Worm (Caenorhabditis elegans) whole organism, midembryonic: ENCODE data around the gene C05E11.7.

ENCODE experiments used
- T22C8.4 ChIP-seq: fragments of 200-800 bp; sonication (Bioruptor generic); IDR thresholded peaks from 2 replicates; pipeline ENCODE4 v1.3.6; 2022; ENCODE audit warnings: missing genetic modification characterization, missing compliant biosample characterization
- cog-1 ChIP-seq: sonication (generic microtip); optimal IDR thresholded peaks from 2 replicates; lab custom pipeline; 2016; ENCODE audit warnings: missing genetic modification characterization, missing compliant biosample characterization
- flt-1 ChIP-seq: fragments of 200-800 bp; sonication (Bioruptor generic); IDR thresholded peaks from 2 replicates; pipeline ENCODE4 v1.3.6; 2022; ENCODE audit warnings: missing genetic modification characterization, missing compliant biosample characterization
- klf-2 ChIP-seq: fragments of 200-800 bp; sonication (Bioruptor generic); conservative IDR thresholded peaks from 2 replicates; pipeline ENCODE4 v1.3.6; 2022; ENCODE audit warnings: missing genetic modification reagents, missing genetic modification characterization, missing compliant biosample characterization
- med-1 ChIP-seq: sonication (generic microtip); optimal IDR thresholded peaks from 2 replicates; lab custom pipeline; 2017; ENCODE audit warnings: missing genetic modification characterization, mild to moderate bottlenecking, missing compliant biosample characterization, antibody characterized with exemption, missing genetic modification reagents; ENCODE audit not compliant: insufficient read depth
- ref-1 ChIP-seq: fragments of 200-800 bp; sonication (Bioruptor generic); conservative IDR thresholded peaks from 2 replicates; pipeline ENCODE4 v1.3.6; 2022; ENCODE audit warnings: missing genetic modification reagents, missing genetic modification characterization, missing compliant biosample characterization
- tab-1 ChIP-seq: fragments of 200-800 bp; sonication (Bioruptor generic); IDR thresholded peaks from 2 replicates; pipeline ENCODE4 v1.3.6; 2022; ENCODE audit warnings: missing genetic modification characterization, missing compliant biosample characterization
- ztf-23 ChIP-seq: fragments of 200-800 bp; sonication (Bioruptor generic); IDR thresholded peaks from 2 replicates; pipeline ENCODE4 v1.3.6; 2022; ENCODE audit warnings: missing genetic modification reagents, missing genetic modification characterization, missing compliant biosample characterization
- ztf-29 ChIP-seq: fragments of 200-800 bp; sonication (Bioruptor generic); IDR thresholded peaks from 2 replicates; pipeline ENCODE4 v1.3.6; 2022; ENCODE audit warnings: missing genetic modification reagents, missing genetic modification characterization, missing compliant biosample characterization

The C05E11.7 gene

DNA sequence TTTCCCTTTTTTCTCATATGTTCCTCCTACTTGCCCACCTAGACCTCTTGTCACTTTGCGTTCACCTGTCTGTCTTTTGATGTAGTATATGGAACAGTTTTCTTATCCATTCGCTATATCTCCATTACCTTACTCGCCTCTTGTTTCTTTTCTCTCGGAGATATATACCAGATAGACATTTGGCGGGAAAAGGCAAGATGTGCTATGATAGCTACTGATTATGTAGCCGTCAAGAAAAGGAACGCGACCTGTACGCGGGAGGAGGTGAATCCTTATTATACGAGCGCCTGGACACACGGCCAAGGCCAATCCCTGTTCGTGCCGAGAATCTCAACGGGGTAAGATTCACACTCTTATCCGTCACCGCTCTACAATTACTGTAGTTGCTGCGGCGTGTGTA is 32.4 kb downstream of the C05E11.7 start:
- TF ChIP-seq klf-2 (GFP tag; lab: Robert Waterston, UW) (no peak), med-1 (no peak), tab-1 (GFP tag; lab: Robert Waterston, UW) (no peak), ref-1 (no peak), cog-1 (tag; lab: Kevin White, UChicago) (no peak), ztf-29 (GFP tag; lab: Robert Waterston, UW) (no peak), ztf-23 (no peak), flt-1 (no peak), T22C8.4 (GFP tag; lab: Robert Waterston, UW) (no peak)

DNA sequence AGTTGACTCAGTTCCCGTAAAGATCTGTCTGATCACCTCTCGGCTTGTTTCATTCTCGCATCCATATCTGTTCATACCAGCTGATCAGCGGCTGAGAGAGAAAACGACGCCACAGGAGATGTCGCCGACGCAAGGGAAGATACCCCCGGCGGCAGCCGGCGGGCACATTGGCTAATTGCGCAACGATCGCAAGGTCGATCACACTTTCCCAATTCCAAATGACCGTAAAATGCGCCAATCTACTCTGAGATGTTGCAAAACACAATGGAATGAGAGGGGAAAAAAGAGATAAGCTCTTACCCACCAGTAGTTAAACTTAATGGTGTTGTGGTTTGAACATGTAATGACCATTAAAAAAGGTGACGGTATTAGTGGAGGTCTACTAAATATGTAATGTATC is 34.5 kb downstream of the C05E11.7 start:
- no peak for TF ChIP-seq T22C8.4 (GFP tag; lab: Robert Waterston, UW)
- TF ChIP-seq ztf-23: no peak
- TF ChIP-seq klf-2 (GFP tag; lab: Robert Waterston, UW): no peak
- TF ChIP-seq ztf-29 (GFP tag; lab: Robert Waterston, UW): no peak
- no peak for TF ChIP-seq cog-1 (tag; lab: Kevin White, UChicago)
- TF ChIP-seq med-1: no peak
- TF ChIP-seq tab-1 (GFP tag; lab: Robert Waterston, UW): no peak
- no peak for TF ChIP-seq ref-1
- no peak for TF ChIP-seq flt-1

DNA sequence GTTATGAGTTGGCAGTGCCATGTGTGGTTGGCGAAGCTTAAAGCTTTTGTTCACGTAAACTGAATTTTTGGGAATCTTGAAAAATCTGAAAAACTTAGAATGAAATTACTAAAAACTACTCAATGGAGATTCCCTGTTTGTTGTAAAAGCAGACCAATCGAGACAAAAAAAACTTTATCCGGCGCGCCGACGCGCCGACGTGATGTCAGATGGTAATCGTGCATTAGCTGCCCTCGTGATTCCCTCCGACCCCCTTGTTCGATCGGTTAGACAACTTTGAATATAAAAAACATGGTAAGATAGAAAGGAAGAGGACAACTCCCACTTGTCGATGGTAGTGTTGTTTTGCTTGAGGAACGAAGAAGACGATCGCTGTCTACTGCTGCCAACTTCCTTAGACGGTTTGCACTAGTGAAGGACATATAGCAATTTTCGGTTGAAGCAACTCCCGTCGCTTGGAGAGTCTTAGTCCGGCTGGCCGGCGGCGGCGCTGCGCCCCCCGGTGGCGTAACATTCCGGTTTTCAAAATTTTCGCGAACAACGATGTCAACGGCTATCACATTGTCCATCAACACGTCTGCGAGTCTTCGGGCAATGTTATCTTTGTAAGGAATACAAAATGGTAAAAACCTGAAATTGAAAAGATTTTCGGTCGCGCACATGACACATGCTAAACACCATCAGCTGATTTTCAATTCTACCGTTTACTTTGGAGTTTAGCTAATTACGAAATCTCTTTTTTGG is 35.5 kb downstream of the C05E11.7 start, which contains the start of gene C07A12.18:
Gene C07A12.18 (minus strand): TSS at position 51 of the 744 bp plus-strand sequence.
- TF ChIP-seq ztf-23 (no peak), ztf-29 (GFP tag; lab: Robert Waterston, UW) (no peak), ref-1 (no peak), T22C8.4 (GFP tag; lab: Robert Waterston, UW) (no peak)

DNA sequence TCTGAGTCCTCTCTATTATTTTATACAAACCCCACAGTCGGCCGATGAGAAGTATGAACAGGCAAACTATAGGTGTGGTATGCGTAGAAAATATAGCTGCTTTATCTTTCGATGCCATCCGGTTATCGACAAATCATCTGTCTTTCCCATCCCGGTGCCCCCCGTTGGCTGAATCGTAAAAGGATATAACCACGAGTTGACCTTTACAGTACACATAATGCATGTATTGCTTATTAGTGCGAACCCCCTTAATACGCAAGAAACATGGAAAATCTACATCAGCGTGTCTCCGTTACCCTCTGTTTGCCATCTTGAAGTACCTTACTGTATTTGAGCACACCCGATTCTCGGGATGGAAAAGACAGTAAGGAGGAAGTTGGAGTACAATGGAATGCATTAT is 36.5 kb downstream of the C05E11.7 start:
- TF ChIP-seq med-1 (no peak), flt-1 (no peak), ztf-23 (no peak), tab-1 (GFP tag; lab: Robert Waterston, UW) (no peak), klf-2 (GFP tag; lab: Robert Waterston, UW) (no peak), ztf-29 (GFP tag; lab: Robert Waterston, UW) (no peak), ref-1 (no peak), cog-1 (tag; lab: Kevin White, UChicago) (no peak), T22C8.4 (GFP tag; lab: Robert Waterston, UW) (no peak)

DNA sequence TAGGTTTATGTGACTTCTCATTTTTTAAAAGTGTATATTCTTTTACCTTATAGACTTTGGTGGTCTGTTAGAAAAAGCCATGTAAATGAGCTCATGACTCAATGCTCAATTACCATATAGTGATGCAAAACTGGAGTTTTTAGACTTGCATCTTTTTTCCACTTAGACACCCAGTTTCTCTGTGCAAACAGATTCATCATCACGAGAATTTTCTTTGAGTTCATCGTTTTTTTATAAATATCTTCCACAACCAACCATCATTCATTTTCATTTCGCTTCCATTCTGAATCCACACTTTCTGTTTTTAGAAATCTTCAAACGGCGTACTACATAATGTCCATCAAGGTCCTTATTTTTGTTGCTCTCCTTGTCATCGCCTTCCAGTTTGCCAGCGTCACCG is 40.9 kb downstream of the C05E11.7 start, which contains the start of gene C07A12.2:
Gene C07A12.2 (plus strand): TSS at position 301 of the 400 bp plus-strand sequence.
- TF ChIP-seq flt-1: no peak
- TF ChIP-seq T22C8.4 (GFP tag; lab: Robert Waterston, UW): no peak
- no peak for TF ChIP-seq cog-1 (tag; lab: Kevin White, UChicago)
- TF ChIP-seq ztf-29 (GFP tag; lab: Robert Waterston, UW): no peak
- no peak for TF ChIP-seq tab-1 (GFP tag; lab: Robert Waterston, UW)
- TF ChIP-seq ref-1: no peak
- TF ChIP-seq med-1: no peak
- TF ChIP-seq klf-2 (GFP tag; lab: Robert Waterston, UW): no peak
- TF ChIP-seq ztf-23: no peak

DNA sequence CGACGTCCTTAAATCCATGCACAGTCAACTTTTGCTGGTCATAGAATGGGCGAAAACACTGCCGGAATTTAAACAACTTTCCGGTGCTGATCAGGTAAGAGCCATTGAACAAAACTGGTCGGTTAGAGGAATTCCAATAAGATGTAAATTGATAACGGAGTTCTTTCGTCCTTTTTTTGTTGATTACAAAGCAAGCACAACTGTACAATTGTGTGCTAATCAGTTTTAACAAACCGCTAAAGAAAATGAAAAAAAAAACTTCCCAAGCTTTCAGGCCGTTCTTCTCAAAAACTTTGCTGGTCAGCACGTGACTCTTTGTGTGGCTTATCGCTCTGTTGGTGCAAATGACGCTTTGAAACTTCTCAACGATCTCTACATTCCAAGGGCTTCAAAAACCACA is 51.4 kb downstream of the C05E11.7 start:
- TF ChIP-seq ztf-23: no peak
- no peak for TF ChIP-seq tab-1 (GFP tag; lab: Robert Waterston, UW)
- TF ChIP-seq T22C8.4 (GFP tag; lab: Robert Waterston, UW): no peak
- TF ChIP-seq ztf-29 (GFP tag; lab: Robert Waterston, UW): no peak
- TF ChIP-seq cog-1 (tag; lab: Kevin White, UChicago): no peak
- TF ChIP-seq flt-1: no peak
- no peak for TF ChIP-seq klf-2 (GFP tag; lab: Robert Waterston, UW)
- no peak for TF ChIP-seq med-1
- TF ChIP-seq ref-1: no peak

DNA sequence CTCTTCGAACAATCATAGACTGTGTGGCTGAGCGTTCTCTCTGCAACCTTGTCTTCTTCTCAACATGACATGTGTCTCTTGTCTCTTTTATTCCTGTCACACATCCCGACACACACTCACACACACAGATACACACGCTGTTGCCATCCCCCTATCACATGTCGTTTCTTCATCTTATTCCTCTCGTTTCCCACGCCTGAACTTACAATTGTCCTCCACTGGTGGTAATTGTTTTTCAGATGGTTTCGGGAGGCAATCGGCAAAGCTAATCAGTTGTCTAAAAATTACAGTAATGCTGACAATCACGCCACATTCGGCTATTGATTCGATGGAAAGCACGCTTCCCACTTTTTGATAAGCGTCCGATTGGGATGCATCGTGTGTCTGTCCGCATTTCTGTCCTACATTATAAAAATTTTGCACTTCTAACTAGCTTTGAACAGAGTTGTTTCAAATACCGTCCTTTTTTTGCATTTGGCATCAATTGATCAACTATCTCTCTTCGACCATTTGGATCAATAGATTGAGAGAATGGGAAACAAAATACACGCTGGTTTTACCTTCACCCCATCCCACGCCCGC is 53.2 kb downstream of the C05E11.7 start, which contains the start of gene nhr-35:
Gene nhr-35 (plus strand): TSS at position 532 of the 582 bp plus-strand sequence.
- TF ChIP-seq med-1: no peak
